Fruit fly (Drosophila melanogaster) whole organism, pupa: ENCODE results near the gene tos.
A peak's percentile ranks its signal among the peaks of the same experiment; 100 is the strongest.

Experiments used
- CG10348 ChIP-seq: fragments of 200-800 bp; sonication (Bioruptor generic); IDR thresholded peaks from 2 replicates; pipeline ENCODE4 v1.3.6; 2022; ENCODE audit warnings: missing biosample characterization, missing genetic modification characterization
- CG12605 ChIP-seq: fragments of 200-800 bp; sonication (Bioruptor generic); IDR thresholded peaks from 2 replicates; pipeline ENCODE4 v1.3.6; 2022; ENCODE audit warnings: missing biosample characterization, missing genetic modification characterization
- CG13204 ChIP-seq: fragments of 200-800 bp; sonication (Bioruptor generic); optimal IDR thresholded peaks from 2 replicates; lab custom pipeline; 2018; ENCODE audit warnings: missing biosample characterization, mild to moderate bottlenecking, missing genetic modification characterization, moderate library complexity
- CG14655 ChIP-seq: fragments of 200-800 bp; sonication (Bioruptor generic); optimal IDR thresholded peaks from 3 replicates; lab custom pipeline; 2017; ENCODE audit warnings: mild to moderate bottlenecking, missing biosample characterization, missing genetic modification reagents, missing genetic modification characterization
- CG15710 ChIP-seq: fragments of 200-800 bp; sonication (Bioruptor generic); optimal IDR thresholded peaks from 2 replicates; lab custom pipeline; 2018; ENCODE audit warnings: missing biosample characterization, mild to moderate bottlenecking, missing genetic modification characterization, moderate library complexity
- CG17806 ChIP-seq: fragments of 200-800 bp; sonication (Bioruptor generic); optimal IDR thresholded peaks from 2 replicates; lab custom pipeline; 2018; ENCODE audit warnings: missing biosample characterization, mild to moderate bottlenecking, missing genetic modification characterization, moderate library complexity
- CG32121 ChIP-seq: fragments of 200-800 bp; sonication (Bioruptor generic); IDR thresholded peaks from 2 replicates; pipeline ENCODE4 v1.3.6; 2022; ENCODE audit warnings: missing biosample characterization, missing genetic modification characterization
- CG34367 ChIP-seq: fragments of 200-800 bp; sonication (Bioruptor generic); optimal IDR thresholded peaks from 2 replicates; lab custom pipeline; 2018; ENCODE audit warnings: missing biosample characterization, mild to moderate bottlenecking, missing genetic modification characterization
- CG4496 ChIP-seq: fragments of 200-800 bp; sonication (Bioruptor generic); IDR thresholded peaks from 3 replicates; pipeline ENCODE4 v1.3.6; 2022; ENCODE audit warnings: missing biosample characterization, missing genetic modification characterization
- CG8159 ChIP-seq: fragments of 200-800 bp; sonication (Bioruptor generic); optimal IDR thresholded peaks from 3 replicates; lab custom pipeline; 2018; ENCODE audit warnings: missing biosample characterization, mild to moderate bottlenecking, missing genetic modification characterization, moderate library complexity
- CG8301 ChIP-seq: fragments of 200-800 bp; sonication (Bioruptor generic); optimal IDR thresholded peaks from 2 replicates; lab custom pipeline; 2018; ENCODE audit warnings: missing biosample characterization, mild to moderate bottlenecking, missing genetic modification characterization
- CG9948 ChIP-seq: fragments of 200-800 bp; sonication (Bioruptor generic); optimal IDR thresholded peaks from 2 replicates; lab custom pipeline; 2018; ENCODE audit warnings: missing biosample characterization, mild to moderate bottlenecking, missing genetic modification characterization, moderate library complexity
- D1 ChIP-seq: fragments of 200-800 bp; sonication (Bioruptor generic); optimal IDR thresholded peaks from 2 replicates; lab custom pipeline; 2018; ENCODE audit warnings: missing biosample characterization, mild to moderate bottlenecking, missing genetic modification characterization, moderate library complexity
- EcR ChIP-seq: fragments of 200-800 bp; sonication (Bioruptor generic); optimal IDR thresholded peaks from 3 replicates; lab custom pipeline; 2019; ENCODE audit warnings: missing biosample characterization, missing genetic modification characterization, mild to moderate bottlenecking, moderate library complexity, missing genetic modification reagents
- Ets98B ChIP-seq: fragments of 200-800 bp; sonication (Bioruptor generic); IDR thresholded peaks from 2 replicates; pipeline ENCODE4 v1.3.6; 2022; ENCODE audit warnings: missing biosample characterization, missing genetic modification characterization
- Pif1A ChIP-seq: fragments of 200-800 bp; sonication (Bioruptor generic); optimal IDR thresholded peaks from 3 replicates; lab custom pipeline; 2016; ENCODE audit warnings: missing biosample characterization, missing genetic modification characterization
- Pif1B ChIP-seq: fragments of 200-800 bp; sonication (Bioruptor generic); optimal IDR thresholded peaks from 3 replicates; lab custom pipeline; 2016; ENCODE audit warnings: missing biosample characterization, missing genetic modification characterization
- Snoo ChIP-seq: fragments of 200-800 bp; sonication (Bioruptor generic); optimal IDR thresholded peaks from 3 replicates; lab custom pipeline; 2017; ENCODE audit warnings: missing biosample characterization, mild to moderate bottlenecking, missing genetic modification characterization, inconsistent platforms
- fd96Ca ChIP-seq: fragments of 200-800 bp; sonication (Bioruptor generic); IDR thresholded peaks from 3 replicates; pipeline ENCODE4 v1.3.6; 2022; ENCODE audit warnings: missing biosample characterization, missing genetic modification characterization
- gl ChIP-seq: fragments of 200-800 bp; sonication (Bioruptor generic); optimal IDR thresholded peaks from 2 replicates; lab custom pipeline; 2018; ENCODE audit warnings: missing biosample characterization, mild to moderate bottlenecking, missing genetic modification characterization
- rn ChIP-seq: fragments of 200-800 bp; sonication (Bioruptor generic); IDR thresholded peaks from 2 replicates; pipeline ENCODE4 v1.3.6; 2022; ENCODE audit warnings: missing biosample characterization, missing genetic modification characterization

The tos gene

DNA sequence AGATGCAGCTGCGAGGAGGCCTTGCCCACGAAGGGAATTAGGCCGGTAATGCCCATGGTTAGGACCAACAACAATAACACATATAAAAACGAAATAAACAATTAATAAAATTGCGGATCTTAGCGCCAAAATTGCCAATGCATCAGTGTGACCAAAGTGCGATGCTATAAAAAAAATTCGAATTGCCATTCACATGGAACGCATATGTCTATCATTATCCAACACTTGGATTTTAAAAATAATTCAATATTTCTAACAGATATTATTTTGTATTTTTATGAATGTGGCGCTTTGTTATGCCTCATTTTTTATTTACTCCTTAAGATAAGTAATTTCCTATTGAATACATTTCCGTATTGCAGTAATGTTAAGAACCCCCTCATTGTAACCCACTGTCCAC lies at the start of gene tos:
TSS of gene tos (minus strand) at position 173 of the 400 bp plus-strand sequence.
- TF ChIP-seq CG34367, result no peak
- TF ChIP-seq CG13204 (GFP tag; lab: Kevin White, UChicago), result no peak
- no peak for TF ChIP-seq CG8301 (tag; lab: Kevin White, UChicago)
- no peak for TF ChIP-seq Pif1B (GFP tag; lab: Kevin White, UChicago)
- no peak for TF ChIP-seq rn (GFP tag; lab: Robert Waterston, UW)
- TF ChIP-seq CG9948 (tag; lab: Kevin White, UChicago), result no peak
- no peak for TF ChIP-seq fd96Ca (GFP tag; lab: Robert Waterston, UW)
- no peak for TF ChIP-seq CG32121 (GFP tag; lab: Robert Waterston, UW)
- TF ChIP-seq D1, result no peak

DNA sequence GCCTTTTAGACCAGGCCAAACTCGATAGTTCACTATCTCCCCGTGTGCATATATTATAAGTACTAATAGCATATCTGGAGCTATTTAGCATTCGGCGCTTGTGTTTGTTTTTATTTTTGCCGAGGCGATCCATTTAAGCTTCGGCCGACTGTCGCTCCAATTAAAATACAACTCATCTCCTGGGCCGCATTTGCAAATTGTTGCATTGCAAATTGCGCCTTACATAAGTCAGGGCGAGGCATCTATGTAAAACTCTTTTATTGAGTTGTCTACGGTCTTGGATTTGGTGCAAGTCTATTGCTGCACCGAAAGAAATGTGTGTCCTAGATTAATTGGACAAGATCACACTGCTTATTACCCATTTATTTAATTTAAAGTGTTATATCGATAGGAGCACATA lies 46.1 kb upstream of the tos start:
- no peak for TF ChIP-seq Ets98B (GFP tag; lab: Robert Waterston, UW)
- TF ChIP-seq CG12605 (GFP tag; lab: Robert Waterston, UW), result no peak
- no peak for TF ChIP-seq EcR (GFP tag; lab: Kevin White, UChicago)
- no peak for TF ChIP-seq Pif1A (GFP tag; lab: Kevin White, UChicago)
- no peak for TF ChIP-seq CG4496 (GFP tag; lab: Robert Waterston, UW)
- no peak for TF ChIP-seq CG34367
- no peak for TF ChIP-seq gl

DNA sequence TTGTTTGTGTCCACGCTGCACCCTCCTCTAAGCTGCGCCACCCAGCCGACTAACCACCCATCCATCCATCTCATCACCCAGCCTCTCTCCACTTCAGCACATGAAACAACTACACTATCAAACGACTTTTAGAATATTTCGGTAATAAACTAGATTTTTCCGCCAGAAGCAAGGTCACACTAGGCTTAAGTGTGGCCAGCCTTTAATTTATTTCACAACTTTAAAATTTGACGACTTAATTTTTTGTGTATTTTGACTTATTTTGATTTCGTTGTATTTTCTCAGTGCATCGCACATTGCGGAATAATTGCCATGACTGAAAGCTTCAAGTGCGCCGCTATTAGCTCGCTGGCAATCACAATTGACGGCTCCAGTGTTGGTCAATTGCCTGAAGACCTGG lies 43.0 kb upstream of the tos start:
- TF ChIP-seq CG15710 (tag; lab: Kevin White, UChicago) (no peak), Ets98B (GFP tag; lab: Robert Waterston, UW) (peak; percentile 70), fd96Ca (GFP tag; lab: Robert Waterston, UW) (peak; percentile 74), CG10348 (GFP tag; lab: Robert Waterston, UW) (peak; percentile 45), CG32121 (GFP tag; lab: Robert Waterston, UW) (peak; percentile 36; the same call in 1 of the 2 replicates), gl (no peak), Pif1A (GFP tag; lab: Kevin White, UChicago) (peak; percentile 13), CG4496 (GFP tag; lab: Robert Waterston, UW) (peak; percentile 76), CG14655 (GFP tag; lab: Kevin White, UChicago) (peak; percentile 62), CG8301 (tag; lab: Kevin White, UChicago) (peak; percentile 67), CG13204 (GFP tag; lab: Kevin White, UChicago) (no peak), CG8159 (no peak), Snoo (tag; lab: Kevin White, UChicago) (no peak), rn (GFP tag; lab: Robert Waterston, UW) (no peak)

DNA sequence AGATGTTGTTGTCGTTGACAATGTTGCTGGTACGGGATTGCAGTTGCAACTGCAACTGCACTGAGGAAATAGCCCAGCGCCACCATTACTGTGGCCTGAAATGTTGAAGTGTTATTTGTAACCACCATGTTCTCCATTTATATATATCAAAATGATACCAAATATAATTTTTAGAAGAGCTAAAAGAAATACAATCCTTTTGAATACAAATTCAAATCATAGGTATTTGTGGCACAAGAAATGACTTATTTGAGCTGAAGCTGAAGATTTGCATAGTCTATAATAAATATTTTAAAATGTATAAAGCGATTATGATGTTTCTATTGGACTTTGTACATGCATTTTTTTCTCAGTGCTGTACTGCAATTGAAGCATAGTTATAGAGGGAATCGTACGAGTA lies 37.7 kb upstream of the tos start:
- TF ChIP-seq gl, result no peak
- TF ChIP-seq CG14655 (GFP tag; lab: Kevin White, UChicago), result no peak
- TF ChIP-seq fd96Ca (GFP tag; lab: Robert Waterston, UW), result no peak
- TF ChIP-seq EcR (GFP tag; lab: Kevin White, UChicago), result no peak
- no peak for TF ChIP-seq Snoo (tag; lab: Kevin White, UChicago)
- no peak for TF ChIP-seq CG9948 (tag; lab: Kevin White, UChicago)
- TF ChIP-seq CG10348 (GFP tag; lab: Robert Waterston, UW), result no peak
- no peak for TF ChIP-seq CG4496 (GFP tag; lab: Robert Waterston, UW)
- TF ChIP-seq CG15710 (tag; lab: Kevin White, UChicago), result no peak
- TF ChIP-seq CG8301 (tag; lab: Kevin White, UChicago), result no peak
- no peak for TF ChIP-seq CG17806 (tag; lab: Kevin White, UChicago)
- no peak for TF ChIP-seq D1
- no peak for TF ChIP-seq CG34367
- TF ChIP-seq Ets98B (GFP tag; lab: Robert Waterston, UW), result no peak
- TF ChIP-seq rn (GFP tag; lab: Robert Waterston, UW), result no peak
- no peak for TF ChIP-seq CG12605 (GFP tag; lab: Robert Waterston, UW)
- no peak for TF ChIP-seq Pif1A (GFP tag; lab: Kevin White, UChicago)
- no peak for TF ChIP-seq Pif1B (GFP tag; lab: Kevin White, UChicago)
- no peak for TF ChIP-seq CG8159

DNA sequence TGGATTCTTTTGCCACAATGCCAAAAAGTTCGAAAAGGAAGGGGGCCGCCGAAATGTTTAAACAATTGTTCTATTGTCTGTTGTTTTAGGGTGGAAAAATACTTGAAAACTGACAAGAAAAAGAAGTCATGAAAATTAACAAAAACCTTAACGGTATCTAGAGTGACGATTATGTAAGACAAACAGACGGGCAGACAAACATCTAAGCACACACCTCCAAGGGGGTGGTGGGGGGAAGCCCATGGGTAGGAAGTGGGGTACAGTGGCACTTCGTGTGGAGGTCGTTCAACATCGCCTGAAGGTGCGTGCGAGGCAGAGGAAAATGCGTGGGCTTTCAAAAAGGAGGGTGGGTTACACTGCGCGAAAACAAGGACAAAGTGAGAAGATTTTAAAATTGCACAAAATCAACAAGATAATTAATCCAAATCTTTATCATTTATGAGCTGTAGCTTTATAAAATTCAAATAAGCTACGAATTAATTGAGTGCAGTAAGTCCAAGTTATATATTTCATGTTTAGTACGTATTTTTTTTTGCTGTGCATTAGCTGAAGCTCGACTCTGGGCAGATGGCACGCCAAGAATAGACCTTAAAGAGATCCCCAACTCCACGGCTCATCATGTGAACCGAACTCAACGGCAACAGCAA lies 35.6 kb upstream of the tos start:
- TF ChIP-seq CG15710 (tag; lab: Kevin White, UChicago) (peak; percentile 19), CG17806 (tag; lab: Kevin White, UChicago) (peak; percentile 60), fd96Ca (GFP tag; lab: Robert Waterston, UW) (no peak; the same call in 2 of the 3 replicates), CG9948 (tag; lab: Kevin White, UChicago) (peak; percentile 47), CG32121 (GFP tag; lab: Robert Waterston, UW) (no peak), rn (GFP tag; lab: Robert Waterston, UW) (no peak), CG8301 (tag; lab: Kevin White, UChicago) (peak; percentile 39), CG8159 (peak; percentile 39), CG4496 (GFP tag; lab: Robert Waterston, UW) (peak; percentile 38; the same call in 1 of the 3 replicates)
- TF ChIP-seq, all 21 proteins: peak for 6

DNA sequence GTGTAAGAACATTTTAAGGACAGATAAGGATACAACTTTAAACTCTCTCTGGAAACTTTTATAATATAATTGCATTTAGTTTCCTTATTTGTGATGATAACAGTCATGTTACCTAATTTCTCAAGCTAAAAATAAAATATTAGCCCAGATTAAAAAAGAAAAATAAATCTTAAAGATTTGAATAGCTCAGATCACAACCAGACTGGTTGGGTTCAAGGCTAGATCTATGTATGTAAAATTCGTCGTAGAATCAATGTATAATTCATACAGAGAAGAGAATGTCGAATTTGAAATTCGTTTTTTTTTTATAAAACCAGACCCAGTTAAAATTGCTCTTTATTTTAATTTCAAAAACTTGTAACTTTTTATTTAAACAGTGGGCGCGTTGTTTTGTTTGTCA lies 32.2 kb upstream of the tos start:
- TF ChIP-seq rn (GFP tag; lab: Robert Waterston, UW), result no peak
